Fruit fly (Drosophila melanogaster) S2 (cell line): ENCODE measurements around the gene Flad1.

Source experiments
- CG8478 ChIP-seq: fragments of >200 bp; optimal IDR thresholded peaks from 2 replicates; lab custom pipeline; 2018
- CTCF ChIP-seq, 2 experiments: fragments of >200 bp; optimal IDR thresholded peaks; 2 replicates each; lab custom pipeline; 2018

Gene Flad1

dm6 chrX:12903099-12903616 lies at the start of gene Flad1:
Gene Flad1, minus strand, starts transcription at chrX:12903516.
- no peak for TF ChIP-seq CTCF (optimal IDR thresholded peaks at IDR 0.05; lab: Kevin White, UChicago)
- no peak for TF ChIP-seq CG8478 (lab: Kevin White, UChicago)

dm6 chrX:12947670-12948069 lies 44.4 kb upstream of the Flad1 start:
- TF ChIP-seq CTCF (optimal IDR thresholded peaks at IDR 0.05; lab: Kevin White, UChicago) (no peak), CG8478 (lab: Kevin White, UChicago) (no peak)

dm6 chrX:12940396-12940795 lies 37.1 kb upstream of the Flad1 start:
- TF ChIP-seq CG8478 (lab: Kevin White, UChicago) (no peak), CTCF (optimal IDR thresholded peaks at IDR 0.05; lab: Kevin White, UChicago) (no peak)

- TF ChIP-seq CG8478 (lab: Kevin White, UChicago), result no peak
- no peak for TF ChIP-seq CTCF (optimal IDR thresholded peaks at IDR 0.05; lab: Kevin White, UChicago)
Measured at dm6 chrX:12939951-12940350, 36.6 kb upstream of the Flad1 start.

- no peak for TF ChIP-seq CG8478 (lab: Kevin White, UChicago)
- TF ChIP-seq CTCF (optimal IDR thresholded peaks at IDR 0.05; lab: Kevin White, UChicago), result no peak
Measured at dm6 chrX:12939021-12939420, 35.7 kb upstream of the Flad1 start.

- TF ChIP-seq CTCF (optimal IDR thresholded peaks at IDR 0.05; lab: Kevin White, UChicago), result peak; percentile 31 to 59
- TF ChIP-seq CG8478 (lab: Kevin White, UChicago), result no peak
Measured at dm6 chrX:12937825-12938520, 34.7 kb upstream of the Flad1 start.

- TF ChIP-seq CG8478 (lab: Kevin White, UChicago), result no peak
- no peak for TF ChIP-seq CTCF (optimal IDR thresholded peaks at IDR 0.05; lab: Kevin White, UChicago)
Measured at dm6 chrX:12929817-12930216, 26.5 kb upstream of the Flad1 start.

dm6 chrX:12927612-12928011 lies 24.3 kb upstream of the Flad1 start:
- no peak for TF ChIP-seq CTCF (optimal IDR thresholded peaks at IDR 0.05; lab: Kevin White, UChicago)
- TF ChIP-seq CG8478 (lab: Kevin White, UChicago), result no peak

dm6 chrX:12925426-12926256 lies 22.3 kb upstream of the Flad1 start:
- TF ChIP-seq CTCF (optimal IDR thresholded peaks at IDR 0.05; lab: Kevin White, UChicago) (no peak), CG8478 (lab: Kevin White, UChicago) (no peak)

dm6 chrX:12923258-12923901 lies 20.1 kb upstream of the Flad1 start:
- no peak for TF ChIP-seq CTCF (optimal IDR thresholded peaks at IDR 0.05; lab: Kevin White, UChicago)
- no peak for TF ChIP-seq CG8478 (lab: Kevin White, UChicago)

dm6 chrX:12922338-12922737 lies 19.0 kb upstream of the Flad1 start:
- TF ChIP-seq CTCF (optimal IDR thresholded peaks at IDR 0.05; lab: Kevin White, UChicago) (no peak), CG8478 (lab: Kevin White, UChicago) (no peak)

dm6 chrX:12919594-12919993 lies 16.3 kb upstream of the Flad1 start:
- no peak for TF ChIP-seq CTCF (optimal IDR thresholded peaks at IDR 0.05; lab: Kevin White, UChicago)
- TF ChIP-seq CG8478 (lab: Kevin White, UChicago), result no peak

- no peak for TF ChIP-seq CG8478 (lab: Kevin White, UChicago)
- TF ChIP-seq CTCF (optimal IDR thresholded peaks at IDR 0.05; lab: Kevin White, UChicago), result no peak
Measured at dm6 chrX:12917177-12917576, 13.9 kb upstream of the Flad1 start, which contains the start of gene fne. Gene fne, plus strand, starts transcription at chrX:12917477.

- no peak for TF ChIP-seq CG8478 (lab: Kevin White, UChicago)
- no peak for TF ChIP-seq CTCF (optimal IDR thresholded peaks at IDR 0.05; lab: Kevin White, UChicago)
Measured at dm6 chrX:12913729-12914128, 10.4 kb upstream of the Flad1 start.
